Worm (Caenorhabditis elegans) whole organism, L4 larva: Measurements from ENCODE around the gene F33A8.7.

ENCODE experiments used
- aha-1 ChIP-seq: fragments of 150-350 bp; peaks from one replicate; lab custom pipeline; 2014; ENCODE audit warnings: missing biosample characterization, missing genetic modification characterization
- daf-8 ChIP-seq: fragments of 200-800 bp; sonication (Bioruptor generic); IDR thresholded peaks from 2 replicates; pipeline ENCODE4 v1.3.6; 2022; ENCODE audit warnings: missing genetic modification characterization, missing compliant biosample characterization
- lsy-2 ChIP-seq, 2 experiments: fragments of 150-350 bp in 1 of 2; sonication (generic microtip) in 1 of 2; optimal IDR thresholded peaks; 2 replicates each; lab custom pipeline; 2014 to 2017; ENCODE audit warnings: missing biosample characterization in 2 of 2, missing genetic modification characterization in 2 of 2

DNA sequence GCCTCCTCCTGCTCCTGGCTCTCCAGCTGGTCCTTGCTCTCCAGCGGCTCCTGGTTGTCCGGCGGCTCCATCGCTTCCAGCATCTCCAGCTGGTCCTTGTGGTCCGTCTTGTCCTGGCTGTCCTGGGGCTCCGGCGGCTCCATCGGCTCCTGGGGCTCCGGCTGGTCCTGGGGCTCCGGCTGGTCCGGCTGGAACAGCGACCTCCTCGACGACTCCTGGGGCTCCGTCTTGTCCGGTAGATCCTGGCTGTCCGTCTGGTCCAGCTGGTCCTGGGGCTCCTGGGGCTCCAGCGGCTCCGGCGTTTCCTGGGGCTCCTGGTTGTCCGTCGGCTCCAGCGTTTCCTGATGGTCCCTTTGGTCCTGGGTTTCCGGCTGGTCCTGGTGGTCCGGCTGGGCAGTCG, 9.7 kb downstream of the F33A8.7 start:
- TF ChIP-seq lsy-2 (tag; optimal IDR thresholded peaks at IDR 0.05; lab: Kevin White, UChicago) (no peak), aha-1 (tag; lab: Kevin White, UChicago) (peak; percentile 47), daf-8 (GFP tag; lab: Robert Waterston, UW) (no peak)
